Fruit fly (Drosophila melanogaster): ENCODE data around the gene CG4066.

dm6 chr3R:12359837-12360236 lies 48.7 kb downstream of the CG4066 start, which contains the start of gene CG4115:
- TF ChIP-seq Dll (optimal IDR thresholded peaks at IDR 0.05), result no peak
- TF ChIP-seq psq (optimal IDR thresholded peaks at IDR 0.05), result no peak
- TF ChIP-seq EcR (GFP tag; optimal IDR thresholded peaks at IDR 0.05), result no peak
- TF ChIP-seq pan (optimal IDR thresholded peaks at IDR 0.05), result no peak
- no peak for TF ChIP-seq CG8478 (optimal IDR thresholded peaks at IDR 0.05)
- no peak for TF ChIP-seq usp (GFP tag; optimal IDR thresholded peaks at IDR 0.05)
